Worm (Caenorhabditis elegans): Measurements from ENCODE around the gene T13F3.6.
A peak's percentile ranks its signal among the peaks of the same experiment; 100 is the strongest.

T13F3.6 gene

ce11 chrV:16244078-16244477 lies 26.9 kb downstream of the T13F3.6 start, which contains the start of gene srh-104 (continued):
- TF ChIP-seq arid-1 (GFP tag; conservative IDR thresholded peaks at IDR 0.05) (no peak), unc-39 (tag; optimal IDR thresholded peaks at IDR 0.05) (no peak), daf-16 (GFP tag; optimal IDR thresholded peaks at IDR 0.05) (no peak), daf-16 (tag; optimal IDR thresholded peaks at IDR 0.05) (no peak), egl-27 (tag; optimal IDR thresholded peaks at IDR 0.05) (no peak)

- TF ChIP-seq ces-1 (GFP tag; optimal IDR thresholded peaks at IDR 0.05) = no peak
- TF ChIP-seq aly-2 (tag; optimal IDR thresholded peaks at IDR 0.05) = no peak
- no peak for TF ChIP-seq snpc-4 (tag; optimal IDR thresholded peaks at IDR 0.05)
- TF ChIP-seq F37D6.2 (tag; optimal IDR thresholded peaks at IDR 0.05) = no peak
- TF ChIP-seq nhr-11 (tag; optimal IDR thresholded peaks at IDR 0.05) = no peak
Measured at ce11 chrV:16237223-16237622, 33.8 kb downstream of the T13F3.6 start, which contains the start of gene F21H7.5. Gene F21H7.5 (plus strand): TSS chrV:16237523.

ce11 chrV:16235647-16236046 lies 35.4 kb downstream of the T13F3.6 start, which contains the start of gene srh-98:
Gene srh-98 (minus strand): TSS chrV:16235747.
- TF ChIP-seq nhr-42 (GFP tag; IDR thresholded peaks at IDR 0.05) (no peak), lin-38 (GFP tag; IDR thresholded peaks at IDR 0.05) (no peak), duxl-1 (tag; optimal IDR thresholded peaks at IDR 0.05; ENCODE audit: poor library complexity) (no peak), aha-1 (tag) (peak; percentile 65)

DNA sequence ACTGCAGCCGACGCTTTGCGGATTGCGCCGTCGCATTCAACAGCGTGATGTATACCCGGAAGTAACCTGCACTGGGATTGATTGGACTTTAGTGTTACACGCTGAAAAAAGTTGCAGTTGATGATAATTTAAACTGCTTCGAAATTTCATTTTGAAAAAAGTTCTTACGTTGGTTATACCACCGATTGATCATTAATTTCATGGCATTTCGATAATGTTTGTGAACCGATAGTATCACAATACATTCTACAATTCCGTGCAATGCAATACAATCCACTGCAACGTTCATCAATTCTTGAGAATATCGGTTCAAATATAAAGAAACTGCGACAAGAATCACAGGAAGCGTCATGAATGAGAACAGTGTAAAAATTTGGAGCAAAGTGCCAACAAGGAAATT lies 35.9 kb downstream of the T13F3.6 start, which contains the start of gene F21H7.3:
Gene F21H7.3, minus strand, starts transcription at position 101 of the 400 bp plus-strand sequence.
- TF ChIP-seq snpc-4 (tag; optimal IDR thresholded peaks at IDR 0.05) = no peak
- no peak for TF ChIP-seq mep-1 (tag; optimal IDR thresholded peaks at IDR 0.05)
- TF ChIP-seq aha-1 (tag) = no peak
- TF ChIP-seq nhr-111 (GFP tag; optimal IDR thresholded peaks at IDR 0.05) = no peak

- TF ChIP-seq saeg-2 (GFP tag; IDR thresholded peaks at IDR 0.05) (no peak), nhr-41 (GFP tag; IDR thresholded peaks at IDR 0.05) (no peak), vab-7 (GFP tag; IDR thresholded peaks at IDR 0.05) (no peak), unc-130 (GFP tag; optimal IDR thresholded peaks at IDR 0.05) (no peak), Y105C5A.15 (GFP tag; IDR thresholded peaks at IDR 0.05) (no peak), pha-4 (GFP tag; IDR thresholded peaks at IDR 0.05) (no peak), pha-4 (tag; optimal IDR thresholded peaks at IDR 0.05) (no peak), dmd-8 (GFP tag; IDR thresholded peaks at IDR 0.05) (no peak), Y75B8A.6 (GFP tag; IDR thresholded peaks at IDR 0.05) (no peak), nhr-48 (tag; optimal IDR thresholded peaks at IDR 0.05) (no peak), mep-1 (tag; optimal IDR thresholded peaks at IDR 0.05) (no peak), F44E2.7 (GFP tag; IDR thresholded peaks at IDR 0.05) (no peak), lsy-2 (tag; optimal IDR thresholded peaks at IDR 0.05) (no peak), ceh-32 (tag; optimal IDR thresholded peaks at IDR 0.05; ENCODE audit: poor library complexity) (no peak), Y5F2A.4 (GFP tag; optimal IDR thresholded peaks at IDR 0.05) (no peak), egl-27 (tag; optimal IDR thresholded peaks at IDR 0.05) (no peak), egl-43 (GFP tag; IDR thresholded peaks at IDR 0.05) (no peak)
Measured at ce11 chrV:16233624-16234023, 37.4 kb downstream of the T13F3.6 start, which contains the start of gene clec-233. Gene clec-233 (plus strand): TSS chrV:16233924.

ce11 chrV:16232180-16232579 lies 38.8 kb downstream of the T13F3.6 start, which contains the start of gene gst-22:
Gene gst-22 (minus strand): TSS chrV:16232282.
- TF ChIP-seq pqm-1 (tag; optimal IDR thresholded peaks at IDR 0.05) (peak; percentile 82), hlh-11 (tag; optimal IDR thresholded peaks at IDR 0.05) (peak; percentile 24), nhr-28 (tag; optimal IDR thresholded peaks at IDR 0.05) (peak; percentile 44), dmd-6 (GFP tag; IDR thresholded peaks at IDR 0.05) (peak; percentile 82), php-3 (GFP tag; IDR thresholded peaks at IDR 0.05) (peak; percentile 87), T20F7.1 (GFP tag; optimal IDR thresholded peaks at IDR 0.05) (no peak)
